Fruit fly (Drosophila melanogaster) whole organism, adult: ENCODE data around the gene IRSp53.

Experiments
- CG11617 ChIP-seq: fragments of 200-800 bp; sonication (Bioruptor generic); optimal IDR thresholded peaks from 2 replicates; lab custom pipeline; 2017; ENCODE audit warnings: mild to moderate bottlenecking, missing biosample characterization, missing genetic modification reagents, missing genetic modification characterization
- CG12768 ChIP-seq: fragments of 200-800 bp; sonication (Bioruptor generic); optimal IDR thresholded peaks from 2 replicates; lab custom pipeline; 2017; ENCODE audit warnings: missing biosample characterization, missing genetic modification characterization, mild to moderate bottlenecking, moderate library complexity, missing genetic modification reagents
- CG14711 ChIP-seq: fragments of 200-800 bp; sonication (Bioruptor generic); optimal IDR thresholded peaks from 2 replicates; lab custom pipeline; 2018; ENCODE audit warnings: missing biosample characterization, mild to moderate bottlenecking, missing genetic modification characterization, moderate library complexity
- CG1620 ChIP-seq: fragments of 200-800 bp; sonication (Bioruptor generic); optimal IDR thresholded peaks from 2 replicates; lab custom pipeline; 2016; ENCODE audit warnings: missing biosample characterization, missing genetic modification characterization
- CG33017 ChIP-seq: fragments of 200-800 bp; sonication (Bioruptor generic); optimal IDR thresholded peaks from 2 replicates; lab custom pipeline; 2018; ENCODE audit warnings: missing biosample characterization, mild to moderate bottlenecking, missing genetic modification characterization, moderate library complexity
- CG5204 ChIP-seq: fragments of 200-800 bp; sonication (Bioruptor generic); optimal IDR thresholded peaks from 2 replicates; lab custom pipeline; 2016; ENCODE audit warnings: missing biosample characterization, missing genetic modification characterization
- CG7045 ChIP-seq: fragments of 200-800 bp; sonication (Bioruptor generic); optimal IDR thresholded peaks from 2 replicates; lab custom pipeline; 2017; ENCODE audit warnings: missing biosample characterization, mild to moderate bottlenecking, missing genetic modification characterization
- CG7101 ChIP-seq: fragments of 200-800 bp; sonication (Bioruptor generic); optimal IDR thresholded peaks from 2 replicates; lab custom pipeline; 2018; ENCODE audit warnings: missing biosample characterization, mild to moderate bottlenecking, missing genetic modification characterization, moderate library complexity
- Clk ChIP-seq: fragments of 200-800 bp; sonication (Bioruptor generic); optimal IDR thresholded peaks from 2 replicates; lab custom pipeline; 2017; ENCODE audit warnings: missing biosample characterization, missing genetic modification characterization
- Crg-1 ChIP-seq: fragments of 200-800 bp; sonication (Bioruptor generic); optimal IDR thresholded peaks from 2 replicates; lab custom pipeline; 2016; ENCODE audit warnings: missing biosample characterization, missing genetic modification characterization
- Hr96 ChIP-seq: fragments of 200-800 bp; sonication (Bioruptor generic); optimal IDR thresholded peaks from 2 replicates; lab custom pipeline; 2016; ENCODE audit warnings: missing biosample characterization, missing genetic modification characterization
- Mnt ChIP-seq: fragments of 200-800 bp; sonication (Bioruptor generic); optimal IDR thresholded peaks from 2 replicates; lab custom pipeline; 2016; ENCODE audit warnings: missing biosample characterization, mild to moderate bottlenecking, missing genetic modification characterization
- bab1 ChIP-seq: fragments of 200-800 bp; sonication (Bioruptor generic); optimal IDR thresholded peaks from 3 replicates; lab custom pipeline; 2019; ENCODE audit warnings: missing biosample characterization, mild to moderate bottlenecking, missing genetic modification characterization, moderate library complexity
- cic ChIP-seq: fragments of 200-800 bp; sonication (Bioruptor generic); optimal IDR thresholded peaks from 2 replicates; lab custom pipeline; 2017; ENCODE audit warnings: missing biosample characterization, mild to moderate bottlenecking, missing genetic modification characterization, moderate library complexity
- cnc ChIP-seq, 2 experiments: fragments of >200 bp; optimal IDR thresholded peaks; 2 replicates each; lab custom pipeline; 2017
- kay ChIP-seq: fragments of 200-800 bp; sonication (Bioruptor generic); peaks from one replicate; lab custom pipeline; 2016; ENCODE audit warnings: missing biosample characterization, missing genetic modification characterization, borderline replicate concordance
- ovo ChIP-seq: fragments of 200-800 bp; sonication (Bioruptor generic); optimal IDR thresholded peaks from 2 replicates; lab custom pipeline; 2016; ENCODE audit warnings: missing biosample characterization, missing genetic modification characterization
- pad ChIP-seq: fragments of 200-800 bp; sonication (Bioruptor generic); optimal IDR thresholded peaks from 3 replicates; lab custom pipeline; 2017; ENCODE audit warnings: missing biosample characterization, missing genetic modification characterization, mild to moderate bottlenecking, moderate library complexity, missing genetic modification reagents
- tj ChIP-seq: fragments of 200-800 bp; sonication (Bioruptor generic); optimal IDR thresholded peaks from 3 replicates; lab custom pipeline; 2017; ENCODE audit warnings: missing biosample characterization, mild to moderate bottlenecking, missing genetic modification characterization, moderate library complexity
- toe ChIP-seq: fragments of 200-800 bp; sonication (Bioruptor generic); optimal IDR thresholded peaks from 2 replicates; lab custom pipeline; 2016; ENCODE audit warnings: missing biosample characterization, missing genetic modification characterization

The IRSp53 gene

DNA sequence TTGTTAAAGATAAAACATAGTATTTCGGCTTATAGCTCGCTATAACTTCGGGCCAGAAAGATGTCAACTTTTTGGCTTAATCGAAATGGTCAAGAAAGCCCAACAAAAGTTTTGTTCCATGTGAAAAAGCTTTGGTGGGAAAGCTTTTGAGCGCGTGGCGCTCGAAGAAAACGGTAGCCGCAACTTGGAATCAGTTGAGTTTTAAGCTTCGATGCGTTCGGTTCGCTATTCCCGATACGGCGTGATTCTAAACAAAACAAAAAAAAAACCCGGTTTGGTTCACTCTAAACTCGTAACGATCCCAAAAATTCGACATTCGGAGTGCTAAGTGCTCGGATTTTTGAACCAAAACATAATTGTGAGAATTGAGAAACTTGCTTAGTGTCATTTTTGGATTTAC, at the start of gene IRSp53:
IRSp53 (plus strand) TSS at position 204 of the 400 bp plus-strand sequence.
- TF ChIP-seq CG7101 (tag; lab: Kevin White, UChicago) (peak; percentile 4), tj (GFP tag; lab: Kevin White, UChicago) (no peak), CG14711 (tag; lab: Kevin White, UChicago) (no peak), CG7045 (GFP tag; lab: Kevin White, UChicago) (no peak), Clk (GFP tag; lab: Kevin White, UChicago) (no peak), bab1 (GFP tag; lab: Kevin White, UChicago) (peak; percentile 69), pad (GFP tag; lab: Kevin White, UChicago) (no peak), CG11617 (no peak), CG12768 (GFP tag; lab: Kevin White, UChicago) (no peak), toe (GFP tag; lab: Kevin White, UChicago) (no peak), Crg-1 (GFP tag; lab: Kevin White, UChicago) (no peak), cic (GFP tag; lab: Kevin White, UChicago) (no peak), kay (peak; percentile 66), CG1620 (GFP tag; lab: Kevin White, UChicago) (no peak), Mnt (peak; percentile 46), CG5204 (GFP tag; lab: Kevin White, UChicago) (no peak), cnc (optimal IDR thresholded peaks at IDR 0.05; lab: Kevin White, UChicago) (no peak)

DNA sequence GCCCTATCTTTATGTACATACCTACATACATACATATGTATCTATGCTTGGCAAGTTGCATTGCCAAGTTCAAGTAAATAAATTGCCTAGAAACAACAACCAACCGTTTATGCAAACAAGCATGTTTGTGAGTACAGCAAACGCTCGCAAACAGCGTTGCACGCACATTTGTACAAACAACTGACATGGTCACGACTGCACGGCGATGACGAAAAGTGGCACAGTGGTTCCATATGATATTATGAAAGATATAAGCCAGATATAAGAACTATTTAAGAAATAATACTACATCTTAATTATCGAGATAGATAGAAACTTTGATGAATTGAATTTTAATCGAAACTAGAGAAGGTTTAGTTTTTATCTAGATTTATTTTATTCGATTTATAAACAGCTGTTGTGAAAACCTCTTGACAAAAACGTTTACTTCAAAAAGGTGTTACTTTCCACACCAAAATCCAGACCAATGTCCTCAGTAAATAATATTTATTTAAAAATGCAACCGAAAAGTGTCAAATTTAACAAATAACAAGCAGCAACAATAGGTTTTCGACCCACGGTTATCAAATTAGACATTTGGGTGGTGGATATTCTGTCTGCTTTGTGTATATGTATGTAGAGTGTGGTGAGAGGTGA, 45.9 kb upstream of the IRSp53 start:
- peak; percentile 29 for TF ChIP-seq CG14711 (tag; lab: Kevin White, UChicago)
- TF ChIP-seq CG33017, result peak; percentile 48
- TF ChIP-seq pad (GFP tag; lab: Kevin White, UChicago), result peak; percentile 15
- TF ChIP-seq Mnt, result no peak
- TF ChIP-seq Clk (GFP tag; lab: Kevin White, UChicago), result no peak
- TF ChIP-seq CG5204 (GFP tag; lab: Kevin White, UChicago), result peak; percentile 50
- TF ChIP-seq CG11617, result peak; percentile 77
- no peak for TF ChIP-seq ovo
- TF ChIP-seq bab1 (GFP tag; lab: Kevin White, UChicago), result peak; percentile 59
- no peak for TF ChIP-seq toe (GFP tag; lab: Kevin White, UChicago)
- TF ChIP-seq Hr96, result no peak
- TF ChIP-seq CG12768 (GFP tag; lab: Kevin White, UChicago), result no peak
- no peak for TF ChIP-seq cnc (optimal IDR thresholded peaks at IDR 0.05; lab: Kevin White, UChicago)
- TF ChIP-seq CG7101 (tag; lab: Kevin White, UChicago), result peak; percentile 47
- peak; percentile 39 for TF ChIP-seq CG7045 (GFP tag; lab: Kevin White, UChicago)
- no peak for TF ChIP-seq Crg-1 (GFP tag; lab: Kevin White, UChicago)
- TF ChIP-seq kay, result peak; percentile 86
- TF ChIP-seq tj (GFP tag; lab: Kevin White, UChicago), result peak; percentile 63
- no peak for TF ChIP-seq CG1620 (GFP tag; lab: Kevin White, UChicago)
- no peak for TF ChIP-seq cic (GFP tag; lab: Kevin White, UChicago)

DNA sequence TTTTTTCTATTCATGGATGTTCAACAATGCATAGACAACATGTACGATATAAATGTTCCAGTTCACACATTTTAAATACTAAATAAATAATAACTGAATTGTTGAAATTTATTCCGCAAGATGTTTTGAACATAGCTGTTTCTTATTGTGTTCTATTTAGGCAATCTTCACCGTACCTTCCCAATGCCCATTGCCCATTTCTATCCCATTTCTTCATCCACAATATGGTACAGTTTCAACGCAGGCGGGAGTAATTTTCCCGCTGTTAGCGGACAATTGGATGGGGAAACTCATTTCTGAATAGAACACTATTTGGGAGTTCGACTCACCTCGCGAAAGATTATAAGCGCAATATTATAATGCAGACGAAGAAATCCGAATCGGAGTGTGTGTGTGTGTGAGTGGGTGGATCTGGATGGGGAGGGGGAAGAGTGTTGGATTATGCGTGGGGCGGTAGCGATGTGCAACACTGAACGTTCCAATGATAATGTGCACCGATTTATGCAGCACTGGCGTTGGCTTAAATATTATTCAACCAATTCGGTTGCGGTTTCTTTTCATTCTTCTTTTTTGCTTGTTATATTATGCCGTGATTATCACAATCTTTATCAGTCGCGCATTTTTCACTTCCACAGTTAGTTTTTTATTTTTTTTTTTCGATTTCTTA, 43.8 kb upstream of the IRSp53 start:
- TF ChIP-seq Crg-1 (GFP tag; lab: Kevin White, UChicago) (peak; percentile 90), CG7101 (tag; lab: Kevin White, UChicago) (peak; percentile 78), CG7045 (GFP tag; lab: Kevin White, UChicago) (peak; percentile 56), tj (GFP tag; lab: Kevin White, UChicago) (peak; percentile 51), pad (GFP tag; lab: Kevin White, UChicago) (peak; percentile 76), CG5204 (GFP tag; lab: Kevin White, UChicago) (peak; percentile 24), CG14711 (tag; lab: Kevin White, UChicago) (peak; percentile 54), cnc (optimal IDR thresholded peaks at IDR 0.05; lab: Kevin White, UChicago) (no peak), CG12768 (GFP tag; lab: Kevin White, UChicago) (peak; percentile 82), Clk (GFP tag; lab: Kevin White, UChicago) (peak; percentile 53), Mnt (peak; percentile 70), toe (GFP tag; lab: Kevin White, UChicago) (peak; percentile 75), CG11617 (peak; percentile 63), ovo (peak; percentile 7), CG33017 (peak; percentile 50), CG1620 (GFP tag; lab: Kevin White, UChicago) (peak; percentile 79), bab1 (GFP tag; lab: Kevin White, UChicago) (no peak), kay (peak; percentile 6), Hr96 (peak; percentile 81), cic (GFP tag; lab: Kevin White, UChicago) (peak; percentile 82)

DNA sequence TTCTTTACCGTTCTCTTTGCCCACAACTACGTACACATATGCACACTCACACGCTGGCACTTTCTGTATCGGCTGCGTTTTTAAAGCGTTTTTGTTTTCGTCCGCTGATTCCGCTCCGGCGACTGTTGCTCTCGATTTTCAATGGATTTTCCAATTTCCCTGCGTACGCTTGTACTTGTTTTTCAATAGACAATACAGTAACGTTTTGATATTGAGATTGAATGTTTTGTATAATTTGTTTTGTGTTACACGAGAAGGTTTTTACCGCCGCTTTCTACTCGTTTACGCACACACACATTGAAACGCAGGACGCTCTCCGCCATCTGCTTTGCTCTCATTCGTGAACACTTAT, 43.3 kb upstream of the IRSp53 start:
- no peak for TF ChIP-seq CG33017
- peak; percentile 3 for TF ChIP-seq cic (GFP tag; lab: Kevin White, UChicago)

DNA sequence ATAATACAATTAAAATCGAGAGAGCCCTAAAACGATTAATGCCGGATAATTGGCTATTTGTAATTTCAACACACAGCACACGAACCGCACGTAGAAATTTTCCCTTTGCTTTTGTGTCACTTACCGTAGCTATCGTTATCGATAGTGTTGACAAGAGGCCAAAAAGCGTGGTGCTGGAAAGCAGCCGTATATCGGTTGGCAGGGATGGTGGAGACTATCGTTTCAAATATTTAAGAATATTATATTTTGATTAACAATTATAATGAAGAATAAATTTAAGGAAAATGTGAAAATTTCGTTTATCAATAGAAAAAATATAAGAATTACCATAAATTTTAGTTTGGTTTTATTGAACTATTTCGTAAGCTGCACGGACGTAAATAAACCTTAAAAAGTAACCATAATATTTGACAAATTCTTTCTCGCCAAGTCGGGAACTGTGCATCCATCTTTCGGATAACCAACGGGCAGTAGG, 42.8 kb upstream of the IRSp53 start, which contains the start of gene JIL-1:
JIL-1 (minus strand) TSS at position 148 of the 475 bp plus-strand sequence.
- TF ChIP-seq CG14711 (tag; lab: Kevin White, UChicago), result peak; percentile 47
- TF ChIP-seq Crg-1 (GFP tag; lab: Kevin White, UChicago), result peak; percentile 86
- peak; percentile 83 for TF ChIP-seq CG1620 (GFP tag; lab: Kevin White, UChicago)
- TF ChIP-seq pad (GFP tag; lab: Kevin White, UChicago), result peak; percentile 75
- TF ChIP-seq CG5204 (GFP tag; lab: Kevin White, UChicago), result peak; percentile 69
- TF ChIP-seq CG7045 (GFP tag; lab: Kevin White, UChicago), result peak; percentile 55
- TF ChIP-seq CG7101 (tag; lab: Kevin White, UChicago), result peak; percentile 82
- no peak for TF ChIP-seq tj (GFP tag; lab: Kevin White, UChicago)
- TF ChIP-seq CG12768 (GFP tag; lab: Kevin White, UChicago), result peak; percentile 76
- TF ChIP-seq toe (GFP tag; lab: Kevin White, UChicago), result peak; percentile 75
- peak; percentile 80 for TF ChIP-seq bab1 (GFP tag; lab: Kevin White, UChicago)
- TF ChIP-seq CG11617, result peak; percentile 7
- peak; percentile 57 for TF ChIP-seq ovo
- peak; percentile 90 for TF ChIP-seq kay
- peak; percentile 78 for TF ChIP-seq Mnt
- TF ChIP-seq cic (GFP tag; lab: Kevin White, UChicago), result no peak
- TF ChIP-seq Clk (GFP tag; lab: Kevin White, UChicago), result peak; percentile 67
- peak; percentile 73 for TF ChIP-seq Hr96
- TF ChIP-seq cnc (optimal IDR thresholded peaks at IDR 0.05; lab: Kevin White, UChicago), result no peak
- peak; percentile 66 for TF ChIP-seq CG33017
